Worm (Caenorhabditis elegans): ENCODE results near the gene clec-225.

ce11 chrV:13176117-13176753, 41.5 kb upstream of the clec-225 start, which contains the start of gene him-17:
- TF ChIP-seq ama-1 (optimal IDR thresholded peaks at IDR 0.05) = no peak
- peak; percentile 88 for TF ChIP-seq F13C5.2 (tag; optimal IDR thresholded peaks at IDR 0.05)
- no peak for TF ChIP-seq aly-1 (tag; optimal IDR thresholded peaks at IDR 0.05)
- TF ChIP-seq ceh-13 (GFP tag; optimal IDR thresholded peaks at IDR 0.05) = no peak
- TF ChIP-seq pes-1 (GFP tag; IDR thresholded peaks at IDR 0.05) = peak; percentile 71
- TF ChIP-seq tbx-37 (GFP tag; conservative IDR thresholded peaks at IDR 0.05) = peak; percentile 53
